Worm (Caenorhabditis elegans): ENCODE data around the gene thk-1.

ce11 chrIV:10313565-10313964 lies 32.2 kb upstream of the thk-1 start, which contains the start of gene acs-18:
- TF ChIP-seq him-1 (tag; optimal IDR thresholded peaks at IDR 0.05) (no peak), dao-5 (tag; optimal IDR thresholded peaks at IDR 0.05) (no peak), W03F9.2 (tag; optimal IDR thresholded peaks at IDR 0.05) (no peak)

All from whole organism, L4/young adult.